Worm (Caenorhabditis elegans) whole organism, L3 larva: ENCODE data around the gene cdh-10.
A peak's percentile ranks its signal among the peaks of the same experiment; 100 is the strongest.

Source experiments
- ZK546.5 ChIP-seq: sonication (generic microtip); optimal IDR thresholded peaks from 2 replicates; lab custom pipeline; 2017; ENCODE audit warnings: missing biosample characterization, missing genetic modification characterization
- aly-2 ChIP-seq: fragments of 150-350 bp; optimal IDR thresholded peaks from 2 replicates; lab custom pipeline; 2014; ENCODE audit warnings: missing biosample characterization, missing genetic modification characterization
- ceh-16 ChIP-seq: sonication (generic microtip); optimal IDR thresholded peaks from 2 replicates; lab custom pipeline; 2017; ENCODE audit warnings: missing biosample characterization, missing genetic modification characterization
- ceh-28 ChIP-seq: fragments of 150-350 bp; optimal IDR thresholded peaks from 2 replicates; lab custom pipeline; 2014; ENCODE audit warnings: missing biosample characterization, missing genetic modification reagents, missing genetic modification characterization
- ceh-82 ChIP-seq: fragments of 150-350 bp; optimal IDR thresholded peaks from 2 replicates; lab custom pipeline; 2014; ENCODE audit warnings: missing biosample characterization, missing genetic modification characterization
- ceh-9 ChIP-seq: sonication (generic microtip); optimal IDR thresholded peaks from 2 replicates; lab custom pipeline; 2018; ENCODE audit warnings: missing biosample characterization, missing genetic modification characterization
- daf-12 ChIP-seq: fragments of 150-350 bp; optimal IDR thresholded peaks from 2 replicates; lab custom pipeline; 2014; ENCODE audit warnings: missing biosample characterization, missing genetic modification reagents, missing genetic modification characterization
- egl-27 ChIP-seq: sonication (generic microtip); optimal IDR thresholded peaks from 4 replicates; lab custom pipeline; 2017; ENCODE audit warnings: missing biosample characterization, missing genetic modification reagents, missing genetic modification characterization
- elt-1 ChIP-seq: fragments of 150-350 bp; optimal IDR thresholded peaks from 2 replicates; lab custom pipeline; 2014; ENCODE audit warnings: missing biosample characterization, missing genetic modification characterization
- elt-2 ChIP-seq: sonication (generic microtip); optimal IDR thresholded peaks from 2 replicates; lab custom pipeline; 2016; ENCODE audit warnings: missing genetic modification reagents, mild to moderate bottlenecking, missing genetic modification characterization, missing compliant biosample characterization
- elt-3 ChIP-seq, 3 experiments: fragments of 150-350 bp in 1 of 3; sonication (generic microtip) in 2 of 3; optimal IDR thresholded peaks; 2 replicates in 2 of 3; 4 replicates in 1 of 3; lab custom pipeline; 2014 to 2017; ENCODE audit warnings: missing biosample characterization in 3 of 3, missing genetic modification characterization in 3 of 3
- eor-1 ChIP-seq, 2 experiments: fragments of 150-350 bp; optimal IDR thresholded peaks; 2 replicates each; lab custom pipeline; 2014 to 2018; ENCODE audit warnings: missing biosample characterization in 2 of 2, missing genetic modification characterization in 2 of 2
- fkh-2 ChIP-seq: fragments of 150-350 bp; optimal IDR thresholded peaks from 2 replicates; lab custom pipeline; 2014; ENCODE audit warnings: missing biosample characterization, missing genetic modification reagents, missing genetic modification characterization
- fos-1 ChIP-seq: fragments of 150-350 bp; optimal IDR thresholded peaks from 2 replicates; lab custom pipeline; 2014; ENCODE audit warnings: missing biosample characterization, missing genetic modification characterization
- hmg-11 ChIP-seq: sonication (generic microtip); optimal IDR thresholded peaks from 2 replicates; lab custom pipeline; 2016; ENCODE audit warnings: missing genetic modification characterization, missing compliant biosample characterization
- jun-1 ChIP-seq: fragments of 150-350 bp; optimal IDR thresholded peaks from 2 replicates; lab custom pipeline; 2014; ENCODE audit warnings: missing biosample characterization, missing genetic modification reagents, missing genetic modification characterization
- lin-15B ChIP-seq: fragments of 150-350 bp; optimal IDR thresholded peaks from 2 replicates; lab custom pipeline; 2014; ENCODE audit warnings: missing biosample characterization, missing genetic modification characterization
- mdl-1 ChIP-seq: fragments of 150-350 bp; optimal IDR thresholded peaks from 2 replicates; lab custom pipeline; 2014; ENCODE audit warnings: missing biosample characterization, missing genetic modification characterization
- mml-1 ChIP-seq: fragments of 150-350 bp; sonication (generic microtip); optimal IDR thresholded peaks from 3 replicates; lab custom pipeline; 2014; ENCODE audit warnings: missing biosample characterization, missing genetic modification characterization
- nfya-1 ChIP-seq: sonication (generic microtip); optimal IDR thresholded peaks from 2 replicates; lab custom pipeline; 2017; ENCODE audit warnings: missing genetic modification characterization, mild to moderate bottlenecking, missing compliant biosample characterization, antibody characterized with exemption, moderate library complexity; ENCODE audit not compliant: insufficient read depth
- nhr-23 ChIP-seq: fragments of 150-350 bp; optimal IDR thresholded peaks from 2 replicates; lab custom pipeline; 2014; ENCODE audit warnings: missing biosample characterization, missing genetic modification reagents, missing genetic modification characterization
- nhr-237 ChIP-seq: fragments of 150-350 bp; optimal IDR thresholded peaks from 2 replicates; lab custom pipeline; 2014; ENCODE audit warnings: missing biosample characterization, missing genetic modification characterization
- nhr-25 ChIP-seq: sonication (generic microtip); optimal IDR thresholded peaks from 2 replicates; lab custom pipeline; 2017; ENCODE audit warnings: missing biosample characterization, missing genetic modification characterization
- nhr-28 ChIP-seq: fragments of 150-350 bp; optimal IDR thresholded peaks from 2 replicates; lab custom pipeline; 2014; ENCODE audit warnings: missing biosample characterization, missing genetic modification characterization
- nhr-43 ChIP-seq: sonication (generic microtip); optimal IDR thresholded peaks from 2 replicates; lab custom pipeline; 2016; ENCODE audit warnings: mild to moderate bottlenecking, missing genetic modification characterization, missing compliant biosample characterization; ENCODE audit not compliant: poor library complexity, severe bottlenecking
- nhr-67 ChIP-seq: fragments of 150-350 bp; optimal IDR thresholded peaks from 2 replicates; lab custom pipeline; 2014; ENCODE audit warnings: missing biosample characterization, missing genetic modification characterization
- nhr-76 ChIP-seq: fragments of 150-350 bp; sonication (generic microtip); optimal IDR thresholded peaks from 5 replicates; lab custom pipeline; 2014; ENCODE audit warnings: missing biosample characterization, missing genetic modification characterization
- pha-4 ChIP-seq: fragments of 150-350 bp; optimal IDR thresholded peaks from 2 replicates; lab custom pipeline; 2014; ENCODE audit warnings: missing biosample characterization, missing genetic modification reagents, missing genetic modification characterization
- pqm-1 ChIP-seq: fragments of 150-350 bp; optimal IDR thresholded peaks from 2 replicates; lab custom pipeline; 2017; ENCODE audit warnings: missing biosample characterization, missing genetic modification characterization, inconsistent platforms
- unc-39 ChIP-seq: sonication (generic microtip); optimal IDR thresholded peaks from 4 replicates; lab custom pipeline; 2017; ENCODE audit warnings: missing biosample characterization, missing genetic modification characterization
- unc-62 ChIP-seq: fragments of 150-350 bp; sonication (generic microtip); optimal IDR thresholded peaks from 4 replicates; lab custom pipeline; 2014; ENCODE audit warnings: missing biosample characterization, missing genetic modification reagents, missing genetic modification characterization
- ztf-11 ChIP-seq: fragments of 150-350 bp; optimal IDR thresholded peaks from 2 replicates; lab custom pipeline; 2014; ENCODE audit warnings: missing biosample characterization, missing genetic modification characterization
- ztf-4 ChIP-seq: fragments of 150-350 bp; optimal IDR thresholded peaks from 2 replicates; lab custom pipeline; 2014; ENCODE audit warnings: missing biosample characterization, missing genetic modification characterization

cdh-10 gene

DNA sequence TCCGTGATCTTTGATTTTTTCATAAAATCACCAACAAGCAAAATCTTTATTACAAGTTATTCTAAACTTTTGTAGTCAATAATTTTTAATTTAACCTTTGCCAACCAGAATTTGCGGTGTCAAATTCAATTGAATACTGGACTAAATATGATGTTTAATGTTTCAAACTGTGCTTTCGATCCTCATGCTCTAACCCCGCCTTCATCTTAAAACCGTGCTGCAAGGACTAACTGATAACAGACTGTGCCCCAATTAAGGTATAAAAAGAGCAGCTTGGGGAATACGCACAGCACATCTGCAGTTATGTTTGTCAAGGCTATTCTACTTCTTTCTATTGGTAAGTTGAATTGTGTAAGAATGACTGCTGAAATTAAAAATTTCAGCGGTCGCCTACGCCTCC is 4.2 kb upstream of the cdh-10 start, which contains the start of gene ilys-2:
Gene ilys-2, plus strand, starts transcription at position 301 of the 400 bp plus-strand sequence.
- TF ChIP-seq pqm-1 (no peak), mml-1 (no peak), unc-62 (GFP tag; lab: Kevin White, UChicago) (no peak), nhr-28 (tag; lab: Kevin White, UChicago) (no peak), nhr-23 (tag; lab: Kevin White, UChicago) (no peak), eor-1 (tag; optimal IDR thresholded peaks at IDR 0.05; lab: Kevin White, UChicago) (no peak), daf-12 (tag; lab: Kevin White, UChicago) (no peak), fos-1 (no peak), egl-27 (tag; lab: Kevin White, UChicago) (no peak), ztf-11 (tag; lab: Kevin White, UChicago) (no peak), pha-4 (tag; lab: Kevin White, UChicago) (no peak)

DNA sequence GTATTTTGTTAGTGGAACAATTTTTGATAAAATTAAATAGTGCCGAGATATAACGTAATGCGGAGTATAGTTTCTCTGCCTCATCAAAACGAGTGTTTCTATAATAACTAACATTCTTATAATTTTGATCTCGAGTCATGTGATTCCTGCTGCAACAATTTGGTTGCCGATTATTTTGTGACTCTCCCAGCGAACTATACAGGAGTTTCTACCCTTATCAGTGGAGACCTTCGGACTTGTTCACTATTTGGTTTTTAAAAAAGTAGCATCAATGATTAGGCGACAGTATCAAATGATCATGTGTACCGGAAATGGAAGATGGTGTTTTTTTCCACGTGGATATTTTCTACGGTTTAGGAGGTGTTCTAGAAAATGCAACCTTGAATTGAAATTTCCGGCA is 3.1 kb upstream of the cdh-10 start:
- TF ChIP-seq jun-1 (tag; lab: Kevin White, UChicago) (peak; percentile 11), ztf-11 (tag; lab: Kevin White, UChicago) (no peak), elt-2 (peak; percentile 61), pqm-1 (peak; percentile 78)

DNA sequence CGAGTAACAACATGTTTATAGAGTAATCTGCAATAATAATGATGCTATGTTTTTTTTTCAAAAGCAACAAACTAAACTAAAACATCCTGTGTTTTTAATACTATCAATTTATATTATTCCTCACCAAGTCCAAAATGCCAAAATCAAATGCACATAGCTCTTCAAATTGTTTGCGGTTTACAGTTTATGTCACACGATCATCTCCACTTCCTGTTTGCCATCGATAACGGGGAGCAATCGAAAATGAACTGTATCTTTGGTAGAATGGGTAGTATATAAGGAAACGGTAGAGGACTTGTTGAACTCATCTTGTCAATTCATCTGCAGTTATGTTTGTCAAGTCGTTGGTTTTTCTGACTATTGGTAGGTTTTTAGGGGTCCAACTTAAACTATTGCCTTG is 987 bp upstream of the cdh-10 start, which contains the start of gene ilys-3:
Gene ilys-3, plus strand, starts transcription at position 301 of the 400 bp plus-strand sequence.
- TF ChIP-seq jun-1 (tag; lab: Kevin White, UChicago) = no peak
- TF ChIP-seq ceh-82 (tag; lab: Kevin White, UChicago) = no peak
- no peak for TF ChIP-seq unc-39 (tag; lab: Kevin White, UChicago)
- no peak for TF ChIP-seq hmg-11 (tag; lab: Kevin White, UChicago)
- TF ChIP-seq nfya-1 (tag; lab: Kevin White, UChicago) = no peak
- TF ChIP-seq ceh-28 (tag; lab: Kevin White, UChicago) = no peak

DNA sequence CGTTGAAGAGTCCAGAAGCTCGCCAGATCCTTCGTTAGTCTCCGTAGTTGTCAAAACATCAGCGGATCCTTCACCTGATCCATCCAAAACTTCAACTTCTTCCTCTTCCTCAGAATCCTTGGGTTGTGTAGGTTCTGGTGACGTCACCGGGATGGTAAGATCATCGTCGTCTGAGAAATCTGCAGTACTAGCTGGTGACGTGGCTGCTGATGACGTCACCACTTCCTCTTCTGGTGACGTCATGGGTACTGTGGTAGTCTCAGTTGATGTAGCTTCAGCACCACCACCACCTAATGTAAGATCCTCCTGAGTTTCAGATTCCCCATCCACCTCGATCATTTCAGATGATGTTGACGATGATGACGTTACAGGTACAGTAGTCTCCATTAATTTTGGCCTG is 1.8 kb downstream of the cdh-10 start:
- TF ChIP-seq fkh-2 (tag; lab: Kevin White, UChicago) = no peak
- no peak for TF ChIP-seq ztf-4 (tag; lab: Kevin White, UChicago)
- no peak for TF ChIP-seq ceh-16
- TF ChIP-seq nhr-25 = no peak
- no peak for TF ChIP-seq daf-12 (tag; lab: Kevin White, UChicago)
- no peak for TF ChIP-seq nhr-76 (tag; lab: Kevin White, UChicago)
- TF ChIP-seq ceh-9 (tag; lab: Kevin White, UChicago) = no peak
- no peak for TF ChIP-seq eor-1 (tag; optimal IDR thresholded peaks at IDR 0.05; lab: Kevin White, UChicago)
- no peak for TF ChIP-seq elt-3 (tag; optimal IDR thresholded peaks at IDR 0.05; lab: Kevin White, UChicago)
- TF ChIP-seq nhr-28 (tag; lab: Kevin White, UChicago) = no peak
- no peak for TF ChIP-seq egl-27 (tag; lab: Kevin White, UChicago)
- no peak for TF ChIP-seq ZK546.5 (tag; lab: Kevin White, UChicago)
- no peak for TF ChIP-seq elt-2
- TF ChIP-seq aly-2 (tag; lab: Kevin White, UChicago) = no peak
- TF ChIP-seq nhr-67 (tag; lab: Kevin White, UChicago) = no peak

DNA sequence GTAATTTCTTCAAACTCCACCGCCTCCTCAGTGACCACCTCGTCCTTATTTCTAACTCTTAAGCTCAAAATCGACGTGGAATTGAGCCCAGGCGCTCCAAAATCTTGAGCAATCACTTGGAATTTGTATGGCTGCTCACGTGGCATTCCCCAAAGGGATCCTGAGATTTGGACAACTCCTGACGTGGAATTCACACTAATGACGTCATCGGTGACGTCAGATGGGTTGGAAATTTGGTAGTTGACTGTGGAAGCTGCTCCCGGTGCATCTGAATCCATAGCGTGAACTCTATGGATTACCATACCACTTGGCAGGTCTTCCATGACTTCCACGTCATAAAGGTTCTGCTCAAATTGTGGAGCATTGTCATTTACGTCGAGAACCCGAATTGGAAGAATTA is 8.0 kb downstream of the cdh-10 start:
- TF ChIP-seq hmg-11 (tag; lab: Kevin White, UChicago) (no peak), lin-15B (tag; lab: Kevin White, UChicago) (no peak), elt-3 (tag; optimal IDR thresholded peaks at IDR 0.05; lab: Kevin White, UChicago) (no peak), elt-1 (no peak), mdl-1 (tag; lab: Kevin White, UChicago) (no peak), ceh-9 (tag; lab: Kevin White, UChicago) (no peak), nhr-43 (tag; lab: Kevin White, UChicago) (no peak), unc-39 (tag; lab: Kevin White, UChicago) (no peak), nhr-237 (no peak)
- TF ChIP-seq, all 47 proteins: peak for 0
